Worm (Caenorhabditis elegans) whole organism, L4/young adult: ENCODE data around the gene C24A3.2.

Experiments
- W03F9.2 ChIP-seq: fragments of 150-350 bp; optimal IDR thresholded peaks from 2 replicates; lab custom pipeline; 2014; ENCODE audit warnings: missing biosample characterization, missing genetic modification characterization
- him-1 ChIP-seq: sonication (generic microtip); optimal IDR thresholded peaks from 2 replicates; lab custom pipeline; 2016; ENCODE audit warnings: missing genotype, missing genetic modification reagents, missing genetic modification characterization, missing compliant biosample characterization

- TF ChIP-seq him-1 (tag; lab: Kevin White, UChicago) (no peak), W03F9.2 (tag; lab: Kevin White, UChicago) (no peak)
These were observed 16.6 kb upstream of the C24A3.2 start, which contains the start of gene nmur-1 for ce11 chrX:8980676-8981075.
